Fruit fly (Drosophila melanogaster): ENCODE results near the gene AOX4.

The AOX4 gene

DNA sequence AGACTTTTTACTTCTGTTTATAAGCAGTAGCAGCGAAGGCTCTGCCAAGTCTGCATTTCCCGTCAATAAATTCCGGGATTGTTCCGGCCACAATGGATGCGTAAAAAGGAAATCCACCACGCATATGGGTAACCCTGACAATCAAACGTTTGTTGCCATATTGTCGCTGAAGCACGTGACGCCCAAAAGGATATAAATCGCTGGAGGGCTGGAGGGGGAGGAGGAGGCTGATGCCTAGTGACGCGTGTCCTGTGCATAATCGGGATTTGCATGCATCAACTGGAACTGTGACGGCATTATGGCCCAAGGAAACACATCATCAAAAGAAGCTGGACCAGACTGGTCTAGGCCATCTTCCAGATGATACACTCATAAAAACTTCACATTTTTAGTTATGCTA lies 39.4 kb downstream of the AOX4 start:
- TF ChIP-seq insv (optimal IDR thresholded peaks at IDR 0.05) = no peak
- TF ChIP-seq ttk (optimal IDR thresholded peaks at IDR 0.05) = no peak
- TF ChIP-seq h (optimal IDR thresholded peaks at IDR 0.05) = no peak
- no peak for TF ChIP-seq Myc (optimal IDR thresholded peaks at IDR 0.05)
- no peak for TF ChIP-seq psq (optimal IDR thresholded peaks at IDR 0.05)
- no peak for TF ChIP-seq Sin3A (optimal IDR thresholded peaks at IDR 0.05)

DNA sequence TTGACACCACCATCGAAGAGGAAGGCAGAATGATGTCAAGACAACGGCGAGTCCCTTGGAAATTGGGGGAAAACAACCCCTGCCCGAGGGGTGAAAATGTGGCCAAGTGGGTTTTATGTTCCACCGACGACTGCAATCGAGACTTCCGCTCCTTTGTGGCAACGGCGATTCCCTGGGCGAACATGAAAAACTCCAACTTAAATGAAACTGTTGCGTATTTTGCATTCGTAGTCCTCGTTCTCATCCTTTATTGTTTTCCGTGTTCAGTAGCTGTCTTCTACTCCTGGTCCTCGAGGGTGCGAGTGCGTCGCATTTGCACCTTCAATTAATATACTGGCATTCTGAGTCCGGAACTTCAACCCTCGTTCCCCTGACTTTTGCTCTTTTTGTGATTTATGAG lies 40.4 kb downstream of the AOX4 start:
- TF ChIP-seq insv (optimal IDR thresholded peaks at IDR 0.05) (no peak), Sin3A (optimal IDR thresholded peaks at IDR 0.05) (no peak), h (optimal IDR thresholded peaks at IDR 0.05) (no peak), Myc (optimal IDR thresholded peaks at IDR 0.05) (no peak), psq (optimal IDR thresholded peaks at IDR 0.05) (no peak), ttk (optimal IDR thresholded peaks at IDR 0.05) (no peak)

DNA sequence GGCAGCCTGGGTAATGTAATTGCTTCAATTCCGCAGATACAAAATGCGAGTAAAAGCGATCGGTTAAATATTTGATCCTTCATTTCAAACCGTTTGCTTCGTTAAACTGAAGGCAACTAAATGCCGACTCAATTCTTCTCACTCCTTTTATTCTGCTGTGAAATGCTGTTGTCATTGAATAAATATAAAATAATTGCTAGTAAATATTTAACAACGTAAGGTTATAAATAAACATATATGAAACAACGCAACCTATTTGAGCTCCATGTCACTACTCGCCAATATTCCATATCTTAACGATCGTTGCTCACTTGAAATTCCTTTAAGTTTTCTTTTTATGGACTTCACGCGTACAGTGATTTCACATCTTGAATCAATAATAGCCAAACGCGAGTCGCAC lies 42.8 kb downstream of the AOX4 start, which contains the start of gene CG44013:
CG44013 (minus strand) TSS at position 101 of the 400 bp plus-strand sequence.
- no peak for TF ChIP-seq Myc (optimal IDR thresholded peaks at IDR 0.05)
- TF ChIP-seq ttk (optimal IDR thresholded peaks at IDR 0.05) = no peak
- no peak for TF ChIP-seq psq (optimal IDR thresholded peaks at IDR 0.05)
- TF ChIP-seq insv (optimal IDR thresholded peaks at IDR 0.05) = no peak
- TF ChIP-seq Sin3A (optimal IDR thresholded peaks at IDR 0.05) = no peak
- TF ChIP-seq h (optimal IDR thresholded peaks at IDR 0.05) = no peak

DNA sequence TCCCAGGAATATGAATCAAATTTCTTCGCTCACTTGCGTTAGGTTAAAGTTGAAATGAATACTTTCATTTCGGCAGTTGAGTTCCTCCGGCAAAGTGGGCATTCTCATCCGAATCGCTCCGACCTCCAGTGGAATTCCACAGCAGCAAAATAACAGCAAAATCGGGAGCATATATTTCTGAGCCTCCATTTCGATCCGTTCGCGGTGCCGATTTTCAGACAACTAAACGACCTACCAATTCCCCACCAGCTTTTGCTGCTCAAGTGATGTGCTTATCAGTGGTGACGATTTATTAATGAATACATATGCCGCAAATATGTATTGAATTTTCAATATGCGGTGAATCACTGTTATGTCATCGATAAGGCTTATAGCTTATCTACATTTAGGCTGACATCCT lies 44.0 kb downstream of the AOX4 start, which contains the start of gene CG44014:
CG44014 (minus strand) TSS at position 256 of the 400 bp plus-strand sequence.
- no peak for TF ChIP-seq Sin3A (optimal IDR thresholded peaks at IDR 0.05)
- no peak for TF ChIP-seq Myc (optimal IDR thresholded peaks at IDR 0.05)
- TF ChIP-seq ttk (optimal IDR thresholded peaks at IDR 0.05) = no peak
- no peak for TF ChIP-seq insv (optimal IDR thresholded peaks at IDR 0.05)
- no peak for TF ChIP-seq h (optimal IDR thresholded peaks at IDR 0.05)
- no peak for TF ChIP-seq psq (optimal IDR thresholded peaks at IDR 0.05)

DNA sequence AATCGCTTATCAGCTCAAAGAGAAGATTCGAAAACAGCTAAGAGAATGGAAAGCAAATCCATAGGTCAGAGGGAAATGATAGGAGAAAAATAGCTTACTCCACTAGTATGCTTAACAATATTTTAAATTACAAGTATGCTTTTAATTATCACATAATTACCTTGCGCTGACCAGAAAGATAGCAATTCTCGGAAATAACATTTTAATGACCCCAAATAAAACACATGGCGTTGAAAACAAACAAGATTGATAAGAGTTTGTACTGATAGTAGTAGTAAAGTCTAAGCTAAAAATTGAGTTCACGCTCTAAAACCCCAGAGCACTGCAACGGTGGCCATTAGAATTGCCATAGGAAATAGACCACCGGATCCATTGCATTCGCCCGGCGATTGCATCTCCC lies 44.9 kb downstream of the AOX4 start:
- TF ChIP-seq Myc (optimal IDR thresholded peaks at IDR 0.05) = no peak
- no peak for TF ChIP-seq h (optimal IDR thresholded peaks at IDR 0.05)

All from Kc167 (cell line).